Fruit fly (Drosophila melanogaster): ENCODE results near the gene dyw.

DNA sequence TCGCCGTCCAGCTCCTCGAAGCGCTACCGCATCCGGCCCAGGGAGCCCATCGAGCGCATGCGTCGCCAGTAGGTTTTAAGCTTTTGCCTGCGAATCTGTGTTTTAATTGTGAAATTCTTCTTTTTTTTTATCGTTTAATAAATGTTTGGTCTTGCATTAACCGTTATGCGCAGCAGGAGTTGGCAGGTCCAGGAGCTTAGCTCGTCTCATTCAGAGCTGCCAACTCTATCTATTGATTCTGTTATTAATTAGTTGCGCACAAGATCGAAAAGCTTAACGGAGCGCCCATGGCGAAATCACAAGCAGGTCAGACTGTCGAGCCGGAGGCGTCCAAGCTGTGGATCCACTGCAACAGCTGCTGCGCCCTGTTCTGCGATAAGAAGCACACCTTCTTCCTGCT, 32.7 kb upstream of the dyw start, which contains the start of gene vilya:
- TF ChIP-seq achi (GFP tag; optimal IDR thresholded peaks at IDR 0.05): no peak
- no peak for TF ChIP-seq Hr39 (GFP tag; optimal IDR thresholded peaks at IDR 0.05)
- no peak for TF ChIP-seq dac (GFP tag; optimal IDR thresholded peaks at IDR 0.05)
- TF ChIP-seq svp (GFP tag): no peak
- TF ChIP-seq CG10631 (GFP tag; optimal IDR thresholded peaks at IDR 0.05): no peak
- no peak for TF ChIP-seq net (GFP tag; optimal IDR thresholded peaks at IDR 0.05)
- no peak for TF ChIP-seq CG32006 (GFP tag; optimal IDR thresholded peaks at IDR 0.05)
- no peak for TF ChIP-seq CG11294 (GFP tag; IDR thresholded peaks at IDR 0.05)

All from whole organism, prepupa.